Fruit fly (Drosophila melanogaster): Measurements from ENCODE around the gene hiw.

DNA sequence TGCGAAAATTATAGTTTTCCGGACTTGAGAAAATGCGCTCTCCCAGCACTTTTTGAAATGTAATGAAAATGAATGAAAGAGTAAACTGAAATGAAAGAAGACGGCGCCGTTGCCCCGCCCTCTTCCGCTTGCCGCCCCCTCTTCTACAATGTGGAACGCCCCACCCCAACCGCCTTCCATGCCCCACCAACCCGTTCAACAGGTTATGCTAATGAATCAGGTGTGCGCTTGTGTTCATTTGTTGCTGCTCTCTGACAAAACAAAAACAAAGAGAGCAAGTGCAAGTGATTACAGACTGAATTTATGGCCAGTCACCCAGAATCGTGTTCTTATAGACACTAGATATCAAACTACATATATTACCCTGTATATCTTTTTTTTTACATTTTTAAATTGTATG, 37.5 kb downstream of the hiw start:
- TF ChIP-seq psq (optimal IDR thresholded peaks at IDR 0.05) (no peak), CG8478 (optimal IDR thresholded peaks at IDR 0.05) (no peak)

All from whole organism.